Worm (Caenorhabditis elegans) whole organism, L2 larva: ENCODE results near the gene cra-1.

Experiments
- nhr-77 ChIP-seq: fragments of 150-350 bp; optimal IDR thresholded peaks from 2 replicates; lab custom pipeline; 2014; ENCODE audit warnings: missing biosample characterization, missing genetic modification characterization
- snpc-4 ChIP-seq: fragments of 150-350 bp; optimal IDR thresholded peaks from 2 replicates; lab custom pipeline; 2014; ENCODE audit warnings: missing biosample characterization, missing genetic modification characterization

- TF ChIP-seq nhr-77 (tag; lab: Kevin White, UChicago) (no peak), snpc-4 (no peak)
Observed at ce11 chrIII:6914840-6915239, 45.6 kb upstream of the cra-1 start.
